Worm (Caenorhabditis elegans): ENCODE results near the gene F17E9.18.

The F17E9.18 gene

DNA sequence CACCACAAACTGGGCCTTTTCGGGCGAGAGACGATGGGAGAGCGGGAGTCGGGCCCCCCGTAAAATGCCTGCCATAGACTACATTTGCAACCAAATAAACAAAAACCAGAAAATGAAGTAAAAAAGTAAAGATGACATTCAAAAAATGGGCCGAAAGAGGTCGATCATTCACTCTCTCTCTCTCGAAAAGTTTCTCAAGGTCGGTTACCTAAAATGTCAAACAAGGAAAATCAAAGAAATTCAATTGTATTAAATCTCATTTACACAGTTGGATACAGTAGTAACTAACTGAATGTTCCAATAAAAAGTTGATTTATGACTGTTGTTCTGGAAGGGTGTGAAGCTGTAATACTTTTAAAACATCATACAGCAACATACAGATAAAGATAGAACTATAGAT lies 28.2 kb downstream of the F17E9.18 start:
- TF ChIP-seq F57A8.1 (GFP tag; optimal IDR thresholded peaks at IDR 0.05), result no peak
- no peak for TF ChIP-seq ztf-26 (tag; optimal IDR thresholded peaks at IDR 0.05)
- no peak for TF ChIP-seq Y79H2A.3 (GFP tag; conservative IDR thresholded peaks at IDR 0.05)
- no peak for TF ChIP-seq snpc-1.1 (tag; optimal IDR thresholded peaks at IDR 0.05; ENCODE audit: insufficient read depth)
- TF ChIP-seq let-526 (GFP tag; IDR thresholded peaks at IDR 0.05), result no peak
- TF ChIP-seq mcd-1 (GFP tag; IDR thresholded peaks at IDR 0.05), result no peak
- TF ChIP-seq K11D2.4 (GFP tag; IDR thresholded peaks at IDR 0.05), result no peak
- no peak for TF ChIP-seq bed-1 (GFP tag; IDR thresholded peaks at IDR 0.05)
- no peak for TF ChIP-seq atf-7 (tag; optimal IDR thresholded peaks at IDR 0.05)
- no peak for TF ChIP-seq B0019.2 (GFP tag; conservative IDR thresholded peaks at IDR 0.05)
- TF ChIP-seq gei-17 (GFP tag; optimal IDR thresholded peaks at IDR 0.05), result no peak
- no peak for TF ChIP-seq bed-2 (GFP tag; IDR thresholded peaks at IDR 0.05)
- TF ChIP-seq rcor-1 (GFP tag; IDR thresholded peaks at IDR 0.05), result no peak
- TF ChIP-seq Y95B8A.8 (GFP tag; IDR thresholded peaks at IDR 0.05), result no peak
- TF ChIP-seq K12H6.12 (tag; optimal IDR thresholded peaks at IDR 0.05), result no peak
- TF ChIP-seq ztf-25 (GFP tag; IDR thresholded peaks at IDR 0.05), result no peak
- no peak for TF ChIP-seq attf-6 (GFP tag; IDR thresholded peaks at IDR 0.05)
- no peak for TF ChIP-seq ztf-22 (GFP tag; optimal IDR thresholded peaks at IDR 0.05)
- no peak for TF ChIP-seq pbrm-1 (GFP tag; IDR thresholded peaks at IDR 0.05)

DNA sequence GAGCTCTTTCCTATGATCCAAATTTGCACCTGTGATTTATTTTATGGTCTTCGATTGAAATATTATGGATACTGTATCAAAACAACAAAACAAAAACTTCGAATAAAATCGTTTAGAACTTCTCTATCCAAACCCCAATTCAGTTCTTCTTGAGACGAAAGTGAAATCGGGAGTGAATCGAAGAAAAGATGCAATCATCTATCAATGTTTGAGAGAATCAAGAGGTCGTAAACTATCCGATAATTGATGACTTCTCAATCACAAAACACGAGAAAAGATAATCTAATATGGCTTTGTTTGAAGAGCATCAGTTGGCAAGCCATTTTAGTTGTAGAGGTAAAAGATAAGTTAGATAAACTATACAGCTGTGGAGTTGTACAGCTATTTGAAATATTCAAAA lies 29.2 kb downstream of the F17E9.18 start:
- no peak for TF ChIP-seq C17E4.6 (GFP tag; IDR thresholded peaks at IDR 0.05)
- TF ChIP-seq ztf-26 (tag; optimal IDR thresholded peaks at IDR 0.05), result no peak
- TF ChIP-seq T07F8.4 (tag; optimal IDR thresholded peaks at IDR 0.05), result no peak
- no peak for TF ChIP-seq sdz-38 (tag; optimal IDR thresholded peaks at IDR 0.05)
- no peak for TF ChIP-seq Y67H2A.10 (GFP tag; conservative IDR thresholded peaks at IDR 0.05)
- no peak for TF ChIP-seq ceh-58 (GFP tag; IDR thresholded peaks at IDR 0.05)
- TF ChIP-seq nhr-90 (tag; optimal IDR thresholded peaks at IDR 0.05), result no peak
- TF ChIP-seq lin-35 (GFP tag; optimal IDR thresholded peaks at IDR 0.05), result no peak
- TF ChIP-seq Y56A3A.18 (GFP tag; IDR thresholded peaks at IDR 0.05), result no peak
- TF ChIP-seq let-607 (tag; optimal IDR thresholded peaks at IDR 0.05), result no peak
- no peak for TF ChIP-seq ztf-28 (GFP tag; IDR thresholded peaks at IDR 0.05)
- TF ChIP-seq hmg-20 (GFP tag; IDR thresholded peaks at IDR 0.05), result no peak
- TF ChIP-seq ceh-79 (tag; optimal IDR thresholded peaks at IDR 0.05), result no peak
- no peak for TF ChIP-seq snpc-3.4 (tag; optimal IDR thresholded peaks at IDR 0.05)
- no peak for TF ChIP-seq lsy-27 (tag; optimal IDR thresholded peaks at IDR 0.05; ENCODE audit: borderline replicate concordance, insufficient read depth)
- no peak for TF ChIP-seq C06A6.2 (GFP tag; conservative IDR thresholded peaks at IDR 0.05)
- TF ChIP-seq K12H6.12 (tag; optimal IDR thresholded peaks at IDR 0.05), result no peak
- no peak for TF ChIP-seq rec-8 (tag; optimal IDR thresholded peaks at IDR 0.05)
- TF ChIP-seq aptf-3 (GFP tag; IDR thresholded peaks at IDR 0.05), result no peak
- TF ChIP-seq F33H1.4 (GFP tag; IDR thresholded peaks at IDR 0.05), result no peak

DNA sequence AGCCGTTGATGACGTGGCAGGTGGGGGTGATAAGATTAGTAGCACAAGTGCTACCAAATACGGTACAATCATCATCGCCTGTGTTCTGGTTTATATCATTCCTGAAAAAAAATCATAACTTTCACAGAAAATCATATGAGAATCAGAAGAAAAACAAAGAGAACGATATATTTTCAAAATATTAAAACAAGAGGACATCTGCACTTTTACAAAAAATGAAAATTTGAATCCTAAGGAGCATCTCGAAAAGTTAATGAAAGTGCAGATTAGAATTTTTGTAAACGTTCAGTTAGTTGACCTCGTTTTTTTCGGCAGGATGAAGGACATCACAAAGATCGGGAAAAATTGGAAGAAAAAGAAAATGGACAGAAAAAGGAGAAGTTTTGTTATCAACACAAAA lies 34.1 kb downstream of the F17E9.18 start, which contains the start of gene F35H10.10:
Gene F35H10.10, minus strand, starts transcription at position 101 of the 400 bp plus-strand sequence.
- no peak for TF ChIP-seq ztf-25 (GFP tag; IDR thresholded peaks at IDR 0.05)
- no peak for TF ChIP-seq ztf-18 (tag; optimal IDR thresholded peaks at IDR 0.05)
- TF ChIP-seq unc-62 (GFP tag; optimal IDR thresholded peaks at IDR 0.05), result no peak
- no peak for TF ChIP-seq snpc-1.1 (tag; optimal IDR thresholded peaks at IDR 0.05; ENCODE audit: insufficient read depth)
- no peak for TF ChIP-seq F57A8.1 (GFP tag; optimal IDR thresholded peaks at IDR 0.05)
- TF ChIP-seq sptf-2 (GFP tag; optimal IDR thresholded peaks at IDR 0.05), result no peak
- TF ChIP-seq B0336.3 (GFP tag; IDR thresholded peaks at IDR 0.05), result no peak
- TF ChIP-seq him-1 (tag; optimal IDR thresholded peaks at IDR 0.05), result no peak
- no peak for TF ChIP-seq bed-2 (GFP tag; IDR thresholded peaks at IDR 0.05)
- TF ChIP-seq mel-28 (tag; optimal IDR thresholded peaks at IDR 0.05; ENCODE audit: borderline replicate concordance), result no peak
- no peak for TF ChIP-seq madf-3 (GFP tag; IDR thresholded peaks at IDR 0.05)
- no peak for TF ChIP-seq B0261.1 (tag; optimal IDR thresholded peaks at IDR 0.05)
- TF ChIP-seq snpc-1.3 (tag; optimal IDR thresholded peaks at IDR 0.05; ENCODE audit: insufficient read depth), result no peak
- no peak for TF ChIP-seq nhr-80 (tag; optimal IDR thresholded peaks at IDR 0.05)
- no peak for TF ChIP-seq Y79H2A.3 (GFP tag; conservative IDR thresholded peaks at IDR 0.05)

All from whole organism, young adult.